Fruit fly (Drosophila melanogaster) whole organism, embryonic: ENCODE data around the gene Ppm1.
A peak's percentile ranks its signal among the peaks of the same experiment; 100 is the strongest.

Source experiments
- B-H1 ChIP-seq: fragments of 200-800 bp; sonication (Bioruptor generic); IDR thresholded peaks from 3 replicates; pipeline ENCODE4 v1.3.6; 2022; ENCODE audit warnings: missing biosample characterization, missing genetic modification characterization
- CG10147 ChIP-seq: fragments of 200-800 bp; sonication (Bioruptor generic); optimal IDR thresholded peaks from 2 replicates; lab custom pipeline; 2019; ENCODE audit warnings: missing biosample characterization, mild to moderate bottlenecking, missing genetic modification characterization, moderate library complexity
- CG10543 ChIP-seq: fragments of 200-800 bp; sonication (Bioruptor generic); optimal IDR thresholded peaks from 3 replicates; lab custom pipeline; 2017; ENCODE audit warnings: missing biosample characterization, mild to moderate bottlenecking, missing genetic modification characterization, moderate library complexity
- CG12219 ChIP-seq: fragments of 200-800 bp; sonication (Bioruptor generic); optimal IDR thresholded peaks from 3 replicates; lab custom pipeline; 2018; ENCODE audit warnings: missing biosample characterization, mild to moderate bottlenecking, missing genetic modification characterization
- CG1233 ChIP-seq: fragments of 200-800 bp; sonication (Bioruptor generic); optimal IDR thresholded peaks from 4 replicates; lab custom pipeline; 2018; ENCODE audit warnings: missing biosample characterization, mild to moderate bottlenecking, missing genetic modification characterization
- CG12659 ChIP-seq: fragments of 200-800 bp; sonication (Bioruptor generic); optimal IDR thresholded peaks from 3 replicates; lab custom pipeline; 2017; ENCODE audit warnings: mild to moderate bottlenecking, missing biosample characterization, missing genetic modification reagents, missing genetic modification characterization
- CG13123 ChIP-seq: fragments of 200-800 bp; sonication (Bioruptor generic); optimal IDR thresholded peaks from 2 replicates; lab custom pipeline; 2016; ENCODE audit warnings: missing biosample characterization, missing genetic modification characterization
- CG13287 ChIP-seq: fragments of 200-800 bp; sonication (Bioruptor generic); IDR thresholded peaks from 2 replicates; pipeline ENCODE4 v1.3.6; 2022; ENCODE audit warnings: missing biosample characterization, missing genetic modification characterization; ENCODE audit not compliant: partially characterized antibody
- CG17829 ChIP-seq: fragments of 200-800 bp; optimal IDR thresholded peaks from 2 replicates; lab custom pipeline; 2019; ENCODE audit warnings: missing biosample characterization, mild to moderate bottlenecking, missing genetic modification characterization, moderate library complexity
- CG1832 ChIP-seq: fragments of 200-800 bp; sonication (Bioruptor generic); optimal IDR thresholded peaks from 2 replicates; lab custom pipeline; 2017; ENCODE audit warnings: missing biosample characterization, mild to moderate bottlenecking, missing genetic modification characterization, inconsistent platforms
- CG18619 ChIP-seq: fragments of 200-800 bp; sonication (Bioruptor generic); optimal IDR thresholded peaks from 3 replicates; lab custom pipeline; 2017; ENCODE audit warnings: missing biosample characterization, mild to moderate bottlenecking, missing genetic modification characterization
- CG18764 ChIP-seq: fragments of 200-800 bp; sonication (Bioruptor generic); optimal IDR thresholded peaks from 3 replicates; lab custom pipeline; 2016; ENCODE audit warnings: missing biosample characterization, missing genetic modification characterization
- CG2129 ChIP-seq: fragments of 200-800 bp; sonication (Bioruptor generic); IDR thresholded peaks from 2 replicates; pipeline ENCODE4 v1.3.6; 2022; ENCODE audit warnings: missing biosample characterization, missing genetic modification characterization; ENCODE audit not compliant: partially characterized antibody
- CG30403 ChIP-seq: fragments of 200-800 bp; sonication (Bioruptor generic); optimal IDR thresholded peaks from 3 replicates; lab custom pipeline; 2016; ENCODE audit warnings: missing biosample characterization, missing genetic modification characterization
- CG31365 ChIP-seq: fragments of 200-800 bp; sonication (Bioruptor generic); optimal IDR thresholded peaks from 2 replicates; lab custom pipeline; 2018; ENCODE audit warnings: missing biosample characterization, mild to moderate bottlenecking, missing genetic modification characterization
- CG33213 ChIP-seq: fragments of 200-800 bp; sonication (Bioruptor generic); optimal IDR thresholded peaks from 3 replicates; lab custom pipeline; 2016; ENCODE audit warnings: missing biosample characterization, missing genetic modification characterization
- CG33557 ChIP-seq: fragments of 200-800 bp; sonication (Bioruptor generic); optimal IDR thresholded peaks from 2 replicates; lab custom pipeline; 2019; ENCODE audit warnings: missing biosample characterization, mild to moderate bottlenecking, missing genetic modification characterization, moderate library complexity
- CG42726 ChIP-seq: fragments of 200-800 bp; sonication (Bioruptor generic); IDR thresholded peaks from 2 replicates; pipeline ENCODE4 v1.3.6; 2022; ENCODE audit warnings: missing biosample characterization, missing genetic modification characterization; ENCODE audit not compliant: partially characterized antibody
- CG4360 ChIP-seq: fragments of 200-800 bp; sonication (Bioruptor generic); IDR thresholded peaks from 2 replicates; pipeline ENCODE4 v1.3.6; 2022; ENCODE audit warnings: missing biosample characterization, missing genetic modification characterization
- CG4707 ChIP-seq: fragments of 200-800 bp; sonication (Bioruptor generic); optimal IDR thresholded peaks from 2 replicates; lab custom pipeline; 2018; ENCODE audit warnings: missing biosample characterization, mild to moderate bottlenecking, missing genetic modification characterization, moderate library complexity
- CG7271 ChIP-seq: fragments of 200-800 bp; sonication (Bioruptor generic); optimal IDR thresholded peaks from 2 replicates; lab custom pipeline; 2018; ENCODE audit warnings: missing biosample characterization, mild to moderate bottlenecking, missing genetic modification characterization, moderate library complexity
- CG7357 ChIP-seq: fragments of 200-800 bp; sonication (Bioruptor generic); IDR thresholded peaks from 3 replicates; pipeline ENCODE4 v1.3.6; 2022; ENCODE audit warnings: missing biosample characterization, missing genetic modification characterization
- CG8944 ChIP-seq: fragments of 200-800 bp; sonication (Bioruptor generic); optimal IDR thresholded peaks from 3 replicates; lab custom pipeline; 2016; ENCODE audit warnings: missing biosample characterization, missing genetic modification characterization
- CG9727 ChIP-seq: fragments of 200-800 bp; sonication (Bioruptor generic); optimal IDR thresholded peaks from 3 replicates; lab custom pipeline; 2017; ENCODE audit warnings: missing biosample characterization, mild to moderate bottlenecking, missing genetic modification characterization
- D ChIP-seq, 2 experiments: fragments of 200-800 bp in 1 of 2; fragments of >200 bp in 1 of 2; sonication (Bioruptor generic) in 1 of 2; optimal IDR thresholded peaks; 2 replicates in 1 of 2; 3 replicates in 1 of 2; lab custom pipeline; 2017; ENCODE audit warnings: mild to moderate bottlenecking in 1 of 2, missing biosample characterization in 1 of 2, missing genetic modification characterization in 1 of 2, missing genetic modification reagents in 1 of 2
- Deaf1 ChIP-seq: fragments of 200-800 bp; optimal IDR thresholded peaks from 3 replicates; lab custom pipeline; 2019; ENCODE audit warnings: missing biosample characterization, mild to moderate bottlenecking, missing genetic modification characterization, moderate library complexity
- Ets65A ChIP-seq: fragments of 200-800 bp; sonication (Bioruptor generic); peaks from one replicate; lab custom pipeline; 2016; ENCODE audit warnings: missing biosample characterization, missing genetic modification characterization
- Gsc ChIP-seq: fragments of 200-800 bp; sonication (Bioruptor generic); IDR thresholded peaks from 2 replicates; pipeline ENCODE4 v1.3.6; 2022; ENCODE audit warnings: missing biosample characterization, missing genetic modification characterization
- Hr39 ChIP-seq: fragments of >200 bp; optimal IDR thresholded peaks from 2 replicates; lab custom pipeline; 2017
- Hr78 ChIP-seq, 2 experiments: fragments of 200-800 bp in 1 of 2; fragments of >200 bp in 1 of 2; sonication (Bioruptor generic) in 1 of 2; optimal IDR thresholded peaks; 2 replicates each; lab custom pipeline; 2017 to 2019; ENCODE audit warnings: missing biosample characterization in 2 of 2, missing genetic modification characterization in 2 of 2, mild to moderate bottlenecking in 1 of 2, moderate library complexity in 1 of 2
- MTF-1 ChIP-seq: fragments of 200-800 bp; sonication (Bioruptor generic); optimal IDR thresholded peaks from 2 replicates; lab custom pipeline; 2018; ENCODE audit warnings: missing biosample characterization, mild to moderate bottlenecking, missing genetic modification characterization, borderline replicate concordance
- Max ChIP-seq: fragments of 200-800 bp; sonication (Bioruptor generic); optimal IDR thresholded peaks from 2 replicates; lab custom pipeline; 2016; ENCODE audit warnings: missing biosample characterization, mild to moderate bottlenecking, missing genetic modification characterization
- Mrtf ChIP-seq: fragments of 200-800 bp; sonication (Bioruptor generic); IDR thresholded peaks from 3 replicates; pipeline ENCODE4 v1.3.6; 2022; ENCODE audit warnings: missing biosample characterization, missing genetic modification characterization
- Ptx1 ChIP-seq: fragments of 200-800 bp; sonication (Bioruptor generic); IDR thresholded peaks from 2 replicates; pipeline ENCODE4 v1.3.6; 2022; ENCODE audit warnings: missing biosample characterization, missing genetic modification characterization
- Scr ChIP-seq: fragments of 200-800 bp; sonication (Bioruptor generic); IDR thresholded peaks from 2 replicates; pipeline ENCODE4 v1.3.6; 2022; ENCODE audit warnings: missing biosample characterization, missing genetic modification characterization; ENCODE audit not compliant: partially characterized antibody
- YL-1 ChIP-seq: fragments of 200-800 bp; sonication (Bioruptor generic); optimal IDR thresholded peaks from 3 replicates; lab custom pipeline; 2017; ENCODE audit warnings: missing biosample characterization, mild to moderate bottlenecking, missing genetic modification characterization
- ara ChIP-seq: fragments of 200-800 bp; sonication (Bioruptor generic); IDR thresholded peaks from 2 replicates; pipeline ENCODE4 v1.3.6; 2022; ENCODE audit warnings: missing biosample characterization, missing genetic modification characterization
- cad ChIP-seq: fragments of >200 bp; optimal IDR thresholded peaks from 2 replicates; lab custom pipeline; 2017; ENCODE audit warnings: missing biosample characterization, missing genetic modification characterization
- dpn ChIP-seq, 2 experiments: fragments of 200-800 bp; sonication (Bioruptor generic); optimal IDR thresholded peaks; 3 replicates each; lab custom pipeline; 2016; ENCODE audit warnings: missing biosample characterization in 2 of 2, missing genetic modification characterization in 2 of 2
- fd3F ChIP-seq: fragments of 200-800 bp; sonication (Bioruptor generic); optimal IDR thresholded peaks from 2 replicates; lab custom pipeline; 2018; ENCODE audit warnings: missing biosample characterization, mild to moderate bottlenecking, missing genetic modification characterization, moderate library complexity
- hkb ChIP-seq, 2 experiments: fragments of 200-800 bp in 1 of 2; fragments of >200 bp in 1 of 2; sonication (Bioruptor generic) in 1 of 2; IDR thresholded peaks in 1 of 2; optimal IDR thresholded peaks in 1 of 2; 2 replicates each; pipeline versions ENCODE4 v1.3.6 to Lab custom; 2017 to 2022; ENCODE audit warnings: missing biosample characterization in 1 of 2, missing genetic modification characterization in 1 of 2
- jing ChIP-seq: fragments of 200-800 bp; sonication (Bioruptor generic); optimal IDR thresholded peaks from 2 replicates; lab custom pipeline; 2018; ENCODE audit warnings: missing biosample characterization, mild to moderate bottlenecking, missing genetic modification characterization
- kah ChIP-seq: fragments of 200-800 bp; sonication (Bioruptor generic); optimal IDR thresholded peaks from 2 replicates; lab custom pipeline; 2018; ENCODE audit warnings: missing biosample characterization, mild to moderate bottlenecking, missing genetic modification characterization
- knrl ChIP-seq: fragments of 200-800 bp; sonication (Bioruptor generic); IDR thresholded peaks from 3 replicates; pipeline ENCODE4 v1.3.6; 2022; ENCODE audit warnings: missing biosample characterization, missing genetic modification characterization; ENCODE audit not compliant: partially characterized antibody
- mam ChIP-seq: fragments of 200-800 bp; sonication (Bioruptor generic); optimal IDR thresholded peaks from 3 replicates; lab custom pipeline; 2016; ENCODE audit warnings: missing biosample characterization, missing genetic modification characterization
- sd ChIP-seq: fragments of 200-800 bp; sonication (Bioruptor generic); optimal IDR thresholded peaks from 3 replicates; lab custom pipeline; 2018; ENCODE audit warnings: missing biosample characterization, mild to moderate bottlenecking, missing genetic modification characterization, moderate library complexity
- sens ChIP-seq: fragments of 200-800 bp; sonication (Bioruptor generic); peaks from one replicate; lab custom pipeline; 2016; ENCODE audit warnings: missing biosample characterization, missing genetic modification characterization
- zen2 ChIP-seq: fragments of 200-800 bp; sonication (Bioruptor generic); IDR thresholded peaks from 3 replicates; pipeline ENCODE4 v1.3.6; 2022; ENCODE audit warnings: missing biosample characterization, missing genetic modification characterization; ENCODE audit not compliant: partially characterized antibody

Gene Ppm1

DNA sequence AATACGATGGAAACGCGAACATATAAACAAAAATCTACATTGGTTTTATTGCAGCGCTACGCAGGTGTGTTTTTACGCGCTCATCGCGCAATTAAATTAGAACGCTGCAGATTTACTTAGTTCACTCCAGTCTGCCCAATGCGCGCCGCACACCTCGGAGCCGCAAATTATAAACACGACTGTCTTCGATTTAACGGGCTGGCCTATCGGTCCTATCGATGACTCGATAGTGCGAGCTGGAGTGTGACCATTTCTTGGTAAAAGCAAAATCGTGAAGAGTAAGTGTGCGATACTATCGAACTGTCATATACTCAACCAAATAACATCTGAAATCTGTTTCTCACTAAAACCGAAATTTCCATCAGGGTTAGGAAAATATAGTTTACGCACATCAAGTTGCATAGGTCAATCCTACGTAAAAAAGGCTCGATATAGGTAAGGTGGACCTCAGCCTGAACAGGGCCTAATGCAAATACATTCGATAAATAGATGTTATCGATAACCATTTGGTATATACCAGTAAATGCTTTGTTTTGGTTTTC is 40.6 kb upstream of the Ppm1 start, which contains the start of the genes klar and BORCS6 (continued):
- TF ChIP-seq CG30403 (peak; percentile 74), B-H1 (no peak), Hr39 (no peak), CG8944 (GFP tag; lab: Kevin White, UChicago) (peak; percentile 46), fd3F (GFP tag; lab: Kevin White, UChicago) (no peak), Hr78 (GFP tag; optimal IDR thresholded peaks at IDR 0.05; lab: Kevin White, UChicago) (peak in 1 of 2 experiments; percentile 6), Ptx1 (GFP tag; lab: Robert Waterston, UW) (peak; percentile 36; the same call in 1 of the 2 replicates), CG1832 (GFP tag; lab: Kevin White, UChicago) (no peak), CG13123 (peak; percentile 50), Deaf1 (tag; lab: Kevin White, UChicago) (peak; percentile 66), jing (GFP tag; lab: Kevin White, UChicago) (no peak), CG9727 (GFP tag; lab: Kevin White, UChicago) (peak; percentile 46), mam (GFP tag; lab: Kevin White, UChicago) (peak; percentile 86), Mrtf (GFP tag; lab: Robert Waterston, UW) (no peak), CG4360 (GFP tag; lab: Robert Waterston, UW) (no peak; the same call in 1 of the 2 replicates), MTF-1 (GFP tag; lab: Kevin White, UChicago) (no peak), CG42726 (GFP tag; lab: Robert Waterston, UW) (no peak; the same call in none of the 2 replicates), CG10147 (peak; percentile 69), kah (GFP tag; lab: Kevin White, UChicago) (peak; percentile 26), hkb (optimal IDR thresholded peaks at IDR 0.05; lab: Kevin White, UChicago) (no peak), hkb (GFP tag; IDR thresholded peaks at IDR 0.05; lab: Robert Waterston, UW) (peak; percentile 60), knrl (GFP tag; lab: Robert Waterston, UW) (peak; percentile 97), Gsc (GFP tag; lab: Robert Waterston, UW) (no peak), sens (GFP tag; lab: Kevin White, UChicago) (peak; percentile 97), CG7271 (no peak), D (optimal IDR thresholded peaks at IDR 0.05; lab: Kevin White, UChicago) (peak; percentile 85), D (GFP tag; optimal IDR thresholded peaks at IDR 0.05; lab: Kevin White, UChicago) (no peak), zen2 (GFP tag; lab: Robert Waterston, UW) (peak; percentile 88; the same call in 2 of the 3 replicates), Ets65A (GFP tag; lab: Kevin White, UChicago) (no peak), CG31365 (no peak), CG12659 (GFP tag; lab: Kevin White, UChicago) (peak; percentile 88), CG7357 (GFP tag; lab: Robert Waterston, UW) (peak; percentile 61; the same call in 2 of the 3 replicates), ara (GFP tag; lab: Robert Waterston, UW) (no peak), CG2129 (GFP tag; lab: Robert Waterston, UW) (peak; percentile 98), YL-1 (GFP tag; lab: Kevin White, UChicago) (peak; percentile 70), cad (GFP tag; lab: Kevin White, UChicago) (peak; percentile 3), Max (GFP tag; lab: Kevin White, UChicago) (peak; percentile 63), sd (tag; lab: Kevin White, UChicago) (peak; percentile 51), CG4707 (peak; percentile 27), CG17829 (tag; lab: Kevin White, UChicago) (peak; percentile 47), CG18764 (GFP tag; lab: Kevin White, UChicago) (peak; percentile 47), Scr (GFP tag; lab: Robert Waterston, UW) (peak; percentile 97), CG33557 (GFP tag; lab: Kevin White, UChicago) (peak; percentile 1), CG12219 (GFP tag; lab: Kevin White, UChicago) (no peak), CG10543 (GFP tag; lab: Kevin White, UChicago) (peak; percentile 69), CG33213 (GFP tag; lab: Kevin White, UChicago) (peak; percentile 93), CG13287 (GFP tag; lab: Robert Waterston, UW) (peak; percentile 99), CG18619 (GFP tag; lab: Kevin White, UChicago) (peak; percentile 60), CG1233 (GFP tag; lab: Kevin White, UChicago) (peak; percentile 22), dpn (GFP tag; optimal IDR thresholded peaks at IDR 0.05; lab: Kevin White, UChicago) (peak; percentile 73 to 80)
